Worm (Caenorhabditis elegans): ENCODE results near the gene ced-10.
A peak's percentile ranks its signal among the peaks of the same experiment; 100 is the strongest.

ced-10 gene

DNA sequence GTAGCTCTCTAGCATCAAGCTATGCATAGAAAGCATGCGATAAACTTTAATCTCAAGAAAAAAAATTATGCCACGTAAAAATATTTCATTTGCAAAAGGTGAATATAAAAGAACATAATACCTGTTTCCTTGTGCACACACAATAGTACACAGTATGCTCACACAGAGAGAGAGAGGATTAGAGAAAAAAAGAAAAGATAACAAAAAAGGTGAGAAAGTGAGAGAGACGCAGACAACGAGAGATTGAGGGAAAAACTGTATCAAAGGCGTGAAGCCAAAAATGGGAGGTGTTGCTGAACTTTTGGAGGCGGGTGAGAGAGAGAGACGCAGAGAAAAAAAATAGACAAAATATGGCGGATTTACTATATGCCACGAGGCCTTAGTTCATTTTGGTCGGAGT is 39.0 kb upstream of the ced-10 start:
- TF ChIP-seq elt-2 (tag; optimal IDR thresholded peaks at IDR 0.05) (peak; percentile 64), hlh-17 (GFP tag; optimal IDR thresholded peaks at IDR 0.05; ENCODE audit: borderline replicate concordance) (no peak), efl-1 (optimal IDR thresholded peaks at IDR 0.05) (peak in 1 of 2 experiments; percentile 32), efl-1 (GFP tag; optimal IDR thresholded peaks at IDR 0.05 in 1 of 2) (peak in 1 of 2 experiments; percentile 86), dpl-1 (GFP tag; optimal IDR thresholded peaks at IDR 0.05) (peak in 1 of 3 experiments; percentile 12), nhr-90 (tag; optimal IDR thresholded peaks at IDR 0.05; ENCODE audit: poor library complexity) (peak; percentile 52), ztf-11 (tag; optimal IDR thresholded peaks at IDR 0.05) (no peak), lin-35 (GFP tag; optimal IDR thresholded peaks at IDR 0.05) (peak in 1 of 2 experiments; percentile 48), ceh-82 (tag; optimal IDR thresholded peaks at IDR 0.05) (no peak), nhr-71 (tag; optimal IDR thresholded peaks at IDR 0.05) (peak; percentile 32), nhr-85 (tag) (no peak), isw-1 (GFP tag; IDR thresholded peaks at IDR 0.05) (no peak), lsy-2 (tag; optimal IDR thresholded peaks at IDR 0.05) (no peak)

ce11 chrIV:3547500-3547899 is 38.2 kb upstream of the ced-10 start, which contains the start of gene nstp-6:
Gene nstp-6 (minus strand): TSS chrIV:3547600.
- no peak for TF ChIP-seq snu-23 (GFP tag; optimal IDR thresholded peaks at IDR 0.05)
- no peak for TF ChIP-seq snpc-4 (tag; optimal IDR thresholded peaks at IDR 0.05)
- TF ChIP-seq unc-62 (GFP tag; optimal IDR thresholded peaks at IDR 0.05): no peak
- TF ChIP-seq unc-130 (tag; optimal IDR thresholded peaks at IDR 0.05): no peak
- TF ChIP-seq nhr-19 (GFP tag; conservative IDR thresholded peaks at IDR 0.05): no peak
- TF ChIP-seq nhr-84 (tag; optimal IDR thresholded peaks at IDR 0.05): no peak
- TF ChIP-seq efl-1 (optimal IDR thresholded peaks at IDR 0.05): no peak
- no peak for TF ChIP-seq efl-1 (GFP tag; optimal IDR thresholded peaks at IDR 0.05 in 1 of 2)
- TF ChIP-seq ceh-82 (tag; optimal IDR thresholded peaks at IDR 0.05): no peak
- TF ChIP-seq nhr-12 (tag; optimal IDR thresholded peaks at IDR 0.05): no peak
- TF ChIP-seq zip-4 (GFP tag; optimal IDR thresholded peaks at IDR 0.05): no peak
- no peak for TF ChIP-seq F16B12.6 (tag; optimal IDR thresholded peaks at IDR 0.05)
- TF ChIP-seq fos-1 (tag; optimal IDR thresholded peaks at IDR 0.05): no peak
- TF ChIP-seq swsn-7 (tag; optimal IDR thresholded peaks at IDR 0.05): no peak
- TF ChIP-seq hlh-17 (GFP tag; optimal IDR thresholded peaks at IDR 0.05; ENCODE audit: borderline replicate concordance): no peak
- TF ChIP-seq sup-37 (GFP tag; optimal IDR thresholded peaks at IDR 0.05): no peak

ce11 chrIV:3545060-3545459 is 35.7 kb upstream of the ced-10 start:
- TF ChIP-seq lsy-2 (tag; optimal IDR thresholded peaks at IDR 0.05): no peak
- TF ChIP-seq lin-14 (GFP tag; optimal IDR thresholded peaks at IDR 0.05): no peak
- no peak for TF ChIP-seq sox-4 (tag; optimal IDR thresholded peaks at IDR 0.05)
- TF ChIP-seq ztf-11 (tag; optimal IDR thresholded peaks at IDR 0.05): no peak
- no peak for TF ChIP-seq ces-1 (GFP tag; optimal IDR thresholded peaks at IDR 0.05)
- no peak for TF ChIP-seq ets-5 (GFP tag; IDR thresholded peaks at IDR 0.05)
- no peak for TF ChIP-seq fkh-8 (tag; optimal IDR thresholded peaks at IDR 0.05)
- TF ChIP-seq ceh-63 (GFP tag; optimal IDR thresholded peaks at IDR 0.05): no peak
- no peak for TF ChIP-seq elt-2 (tag; optimal IDR thresholded peaks at IDR 0.05)
- TF ChIP-seq C16A3.4 (tag; optimal IDR thresholded peaks at IDR 0.05): no peak
- TF ChIP-seq skn-1 (tag; optimal IDR thresholded peaks at IDR 0.05): no peak
- TF ChIP-seq snu-23 (GFP tag; optimal IDR thresholded peaks at IDR 0.05): no peak
- no peak for TF ChIP-seq irx-1 (tag; optimal IDR thresholded peaks at IDR 0.05)
- no peak for TF ChIP-seq efl-3 (GFP tag; optimal IDR thresholded peaks at IDR 0.05)

- no peak for TF ChIP-seq dpl-1 (GFP tag; optimal IDR thresholded peaks at IDR 0.05)
- TF ChIP-seq mep-1 (tag; optimal IDR thresholded peaks at IDR 0.05): no peak
- no peak for TF ChIP-seq efl-1 (optimal IDR thresholded peaks at IDR 0.05)
- TF ChIP-seq efl-1 (GFP tag; optimal IDR thresholded peaks at IDR 0.05 in 1 of 2): no peak
- no peak for TF ChIP-seq dsc-1 (tag; optimal IDR thresholded peaks at IDR 0.05)
- TF ChIP-seq alr-1 (tag; optimal IDR thresholded peaks at IDR 0.05; ENCODE audit: borderline replicate concordance): no peak
- TF ChIP-seq ceh-82 (tag; optimal IDR thresholded peaks at IDR 0.05): no peak
- TF ChIP-seq hlh-17 (GFP tag; optimal IDR thresholded peaks at IDR 0.05; ENCODE audit: borderline replicate concordance): no peak
- TF ChIP-seq nhr-85 (tag): no peak
- no peak for TF ChIP-seq lin-14 (GFP tag; optimal IDR thresholded peaks at IDR 0.05)
- TF ChIP-seq irx-1 (tag; optimal IDR thresholded peaks at IDR 0.05): no peak
- TF ChIP-seq nhr-20 (tag; optimal IDR thresholded peaks at IDR 0.05): no peak
- no peak for TF ChIP-seq nhr-77 (tag; optimal IDR thresholded peaks at IDR 0.05)
- no peak for TF ChIP-seq nhr-12 (tag; optimal IDR thresholded peaks at IDR 0.05)
- TF ChIP-seq blmp-1 (tag; optimal IDR thresholded peaks at IDR 0.05): no peak
- no peak for TF ChIP-seq lir-3 (tag; optimal IDR thresholded peaks at IDR 0.05; ENCODE audit: poor library complexity)
Observed at ce11 chrIV:3539872-3540271, 30.5 kb upstream of the ced-10 start, which contains the start of gene B0212.3. Gene B0212.3 (plus strand): TSS chrIV:3540172.
